Worm (Caenorhabditis elegans) whole organism, L4 larva: ENCODE results near the gene clc-9.

ENCODE experiments used
- D1046.2 ChIP-seq: fragments of 200-800 bp; sonication (Bioruptor generic); IDR thresholded peaks from 2 replicates; pipeline ENCODE4 v1.3.6; 2022; ENCODE audit warnings: missing genetic modification characterization, missing compliant biosample characterization
- F44E2.7 ChIP-seq: fragments of 200-800 bp; sonication (Bioruptor generic); IDR thresholded peaks from 2 replicates; pipeline ENCODE4 v2.1.2; 2022; ENCODE audit warnings: missing genetic modification characterization, missing compliant biosample characterization
- F49E8.2 ChIP-seq: sonication (generic microtip); optimal IDR thresholded peaks from 2 replicates; lab custom pipeline; 2016; ENCODE audit warnings: missing compliant biosample characterization, mild to moderate bottlenecking, missing genetic modification characterization, borderline replicate concordance
- Y105C5A.15 ChIP-seq: fragments of 200-800 bp; sonication (Bioruptor generic); IDR thresholded peaks from 2 replicates; pipeline ENCODE4 v1.3.6; 2022; ENCODE audit warnings: missing genetic modification characterization, missing compliant biosample characterization
- ZK337.2 ChIP-seq: fragments of 200-800 bp; sonication (Bioruptor generic); IDR thresholded peaks from 2 replicates; pipeline ENCODE4 v1.3.6; 2022; ENCODE audit warnings: missing genetic modification reagents, missing genetic modification characterization, missing compliant biosample characterization
- ceh-28 ChIP-seq: fragments of 150-350 bp; optimal IDR thresholded peaks from 2 replicates; lab custom pipeline; 2014; ENCODE audit warnings: missing biosample characterization, missing genetic modification reagents, missing genetic modification characterization
- ceh-44 ChIP-seq: fragments of 200-800 bp; sonication (Bioruptor generic); IDR thresholded peaks from 2 replicates; pipeline ENCODE4 v1.3.6; 2022; ENCODE audit warnings: missing genetic modification reagents, missing genetic modification characterization, missing compliant biosample characterization
- ceh-82 ChIP-seq: sonication (generic microtip); optimal IDR thresholded peaks from 2 replicates; lab custom pipeline; 2017; ENCODE audit warnings: missing biosample characterization, missing genetic modification characterization
- ctbp-1 ChIP-seq: fragments of 200-800 bp; sonication (Bioruptor generic); IDR thresholded peaks from 2 replicates; pipeline ENCODE4 v1.3.6; 2022; ENCODE audit warnings: missing genetic modification reagents, missing genetic modification characterization, missing compliant biosample characterization
- dmd-8 ChIP-seq: fragments of 200-800 bp; sonication (Bioruptor generic); IDR thresholded peaks from 2 replicates; pipeline ENCODE4 v1.3.6; 2022; ENCODE audit warnings: missing genetic modification characterization, missing compliant biosample characterization
- dpl-1 ChIP-seq: fragments of 150-350 bp; optimal IDR thresholded peaks from 2 replicates; lab custom pipeline; 2014; ENCODE audit warnings: missing biosample characterization, missing genetic modification reagents, missing genetic modification characterization
- dve-1 ChIP-seq: sonication (generic microtip); optimal IDR thresholded peaks from 2 replicates; lab custom pipeline; 2017; ENCODE audit warnings: antibody characterized with exemption, mild to moderate bottlenecking, missing genetic modification characterization, missing compliant biosample characterization; ENCODE audit not compliant: insufficient read depth
- fkh-10 ChIP-seq: fragments of 150-350 bp; optimal IDR thresholded peaks from 2 replicates; lab custom pipeline; 2014; ENCODE audit warnings: missing biosample characterization, missing genetic modification reagents, missing genetic modification characterization
- hif-1 ChIP-seq, 2 experiments: sonication (generic microtip); optimal IDR thresholded peaks; 2 replicates each; lab custom pipeline; 2016 to 2017; ENCODE audit warnings: missing compliant biosample characterization in 2 of 2, missing genetic modification characterization in 2 of 2, missing genetic modification reagents in 2 of 2, missing genotype in 2 of 2, mild to moderate bottlenecking in 1 of 2
- hlh-11 ChIP-seq: fragments of 200-800 bp; sonication (Bioruptor generic); optimal IDR thresholded peaks from 2 replicates; lab custom pipeline; 2018; ENCODE audit warnings: mild to moderate bottlenecking, missing genetic modification characterization, missing compliant biosample characterization
- hlh-30 ChIP-seq: sonication (generic microtip); optimal IDR thresholded peaks from 2 replicates; lab custom pipeline; 2017; ENCODE audit warnings: antibody characterized with exemption, mild to moderate bottlenecking, missing genetic modification characterization, missing compliant biosample characterization; ENCODE audit not compliant: insufficient read depth
- hmg-1.1 ChIP-seq: fragments of 200-800 bp; sonication (Bioruptor generic); IDR thresholded peaks from 2 replicates; pipeline ENCODE4 v1.3.6; 2022; ENCODE audit warnings: missing genetic modification reagents, missing genetic modification characterization, missing compliant biosample characterization
- jun-1 ChIP-seq: fragments of 150-350 bp; optimal IDR thresholded peaks from 2 replicates; lab custom pipeline; 2014; ENCODE audit warnings: missing biosample characterization, missing genetic modification reagents, missing genetic modification characterization
- lin-13 ChIP-seq: fragments of 150-350 bp; optimal IDR thresholded peaks from 2 replicates; lab custom pipeline; 2014; ENCODE audit warnings: missing biosample characterization, missing genetic modification reagents, missing genetic modification characterization
- lin-15B ChIP-seq: fragments of 150-350 bp; sonication (generic microtip); optimal IDR thresholded peaks from 3 replicates; lab custom pipeline; 2014; ENCODE audit warnings: missing biosample characterization, missing genetic modification characterization
- lin-38 ChIP-seq: fragments of 200-800 bp; sonication (Bioruptor generic); IDR thresholded peaks from 2 replicates; pipeline ENCODE4 v1.3.6; 2022; ENCODE audit warnings: missing genetic modification reagents, missing genetic modification characterization, missing compliant biosample characterization
- lin-39 ChIP-seq: fragments of 150-350 bp; optimal IDR thresholded peaks from 2 replicates; lab custom pipeline; 2014; ENCODE audit warnings: missing biosample characterization, missing genetic modification reagents, missing genetic modification characterization
- lsy-2 ChIP-seq, 2 experiments: fragments of 150-350 bp in 1 of 2; sonication (generic microtip) in 1 of 2; optimal IDR thresholded peaks; 2 replicates each; lab custom pipeline; 2014 to 2017; ENCODE audit warnings: missing biosample characterization in 2 of 2, missing genetic modification characterization in 2 of 2
- mep-1 ChIP-seq: fragments of 150-350 bp; sonication (generic microtip); optimal IDR thresholded peaks from 3 replicates; lab custom pipeline; 2014; ENCODE audit warnings: missing biosample characterization, missing genetic modification characterization
- mes-2 ChIP-seq: sonication (generic microtip); optimal IDR thresholded peaks from 2 replicates; lab custom pipeline; 2016; ENCODE audit warnings: missing genotype, mild to moderate bottlenecking, missing genetic modification characterization, missing compliant biosample characterization; ENCODE audit not compliant: poor library complexity, severe bottlenecking
- mxl-2 ChIP-seq: fragments of 200-800 bp; sonication (Bioruptor generic); conservative IDR thresholded peaks from 2 replicates; pipeline ENCODE4 v1.3.6; 2022; ENCODE audit warnings: missing genetic modification reagents, missing genetic modification characterization, missing compliant biosample characterization
- nhr-11 ChIP-seq: fragments of 150-350 bp; optimal IDR thresholded peaks from 2 replicates; lab custom pipeline; 2014; ENCODE audit warnings: missing biosample characterization, missing genetic modification characterization
- nhr-111 ChIP-seq: fragments of 200-800 bp; sonication (Bioruptor generic); optimal IDR thresholded peaks from 2 replicates; lab custom pipeline; 2018; ENCODE audit warnings: mild to moderate bottlenecking, missing genetic modification characterization, missing compliant biosample characterization
- nhr-28 ChIP-seq: fragments of 150-350 bp; optimal IDR thresholded peaks from 2 replicates; lab custom pipeline; 2014; ENCODE audit warnings: missing biosample characterization, missing genetic modification characterization
- nhr-6 ChIP-seq: fragments of 150-350 bp; optimal IDR thresholded peaks from 2 replicates; lab custom pipeline; 2014; ENCODE audit warnings: missing biosample characterization, missing genetic modification characterization
- pha-4 ChIP-seq, 2 experiments: fragments of 150-350 bp in 1 of 2; fragments of 200-800 bp in 1 of 2; sonication (Bioruptor generic) in 1 of 2; IDR thresholded peaks in 1 of 2; optimal IDR thresholded peaks in 1 of 2; 2 replicates each; pipeline versions ENCODE4 v1.3.6 to Lab custom; 2014 to 2022; ENCODE audit warnings: missing genetic modification characterization in 2 of 2, missing genetic modification reagents in 2 of 2, missing biosample characterization in 1 of 2, missing compliant biosample characterization in 1 of 2
- sdz-12 ChIP-seq: fragments of 200-800 bp; sonication (Bioruptor generic); optimal IDR thresholded peaks from 2 replicates; lab custom pipeline; 2018; ENCODE audit warnings: mild to moderate bottlenecking, missing genetic modification characterization, missing compliant biosample characterization
- set-16 ChIP-seq: fragments of 200-800 bp; sonication (Bioruptor generic); IDR thresholded peaks from 2 replicates; pipeline ENCODE4 v1.3.6; 2022; ENCODE audit warnings: missing genetic modification reagents, missing genetic modification characterization, missing compliant biosample characterization
- snpc-1.2 ChIP-seq: fragments of 200-800 bp; sonication (Bioruptor generic); IDR thresholded peaks from 2 replicates; pipeline ENCODE4 v1.3.6; 2022; ENCODE audit warnings: missing genetic modification reagents, missing genetic modification characterization, missing compliant biosample characterization
- spr-1 ChIP-seq: sonication (generic microtip); optimal IDR thresholded peaks from 2 replicates; lab custom pipeline; 2016; ENCODE audit warnings: mild to moderate bottlenecking, missing genetic modification characterization, missing compliant biosample characterization
- unc-130 ChIP-seq: sonication (generic microtip); optimal IDR thresholded peaks from 2 replicates; lab custom pipeline; 2016; ENCODE audit warnings: missing genetic modification reagents, missing genetic modification characterization, missing compliant biosample characterization
- unc-39 ChIP-seq: sonication (generic microtip); optimal IDR thresholded peaks from 2 replicates; lab custom pipeline; 2017; ENCODE audit warnings: missing biosample characterization, missing genetic modification characterization
- unc-62 ChIP-seq, 3 experiments: fragments of 150-350 bp in 1 of 3; sonication (generic microtip); optimal IDR thresholded peaks in 2 of 3; peaks in 1 of 3; 1 replicate in 1 of 3; 2 replicates in 2 of 3; lab custom pipeline; 2014 to 2017; ENCODE audit warnings: missing biosample characterization in 3 of 3, missing genetic modification characterization in 3 of 3, missing genetic modification reagents in 3 of 3, missing genotype in 1 of 3
- vab-7 ChIP-seq: fragments of 200-800 bp; sonication (Bioruptor generic); IDR thresholded peaks from 2 replicates; pipeline ENCODE4 v1.3.6; 2022; ENCODE audit warnings: missing genetic modification reagents, missing genetic modification characterization, missing compliant biosample characterization
- ztf-11 ChIP-seq: fragments of 150-350 bp; optimal IDR thresholded peaks from 2 replicates; lab custom pipeline; 2014; ENCODE audit warnings: missing biosample characterization, missing genetic modification characterization

The clc-9 gene

DNA sequence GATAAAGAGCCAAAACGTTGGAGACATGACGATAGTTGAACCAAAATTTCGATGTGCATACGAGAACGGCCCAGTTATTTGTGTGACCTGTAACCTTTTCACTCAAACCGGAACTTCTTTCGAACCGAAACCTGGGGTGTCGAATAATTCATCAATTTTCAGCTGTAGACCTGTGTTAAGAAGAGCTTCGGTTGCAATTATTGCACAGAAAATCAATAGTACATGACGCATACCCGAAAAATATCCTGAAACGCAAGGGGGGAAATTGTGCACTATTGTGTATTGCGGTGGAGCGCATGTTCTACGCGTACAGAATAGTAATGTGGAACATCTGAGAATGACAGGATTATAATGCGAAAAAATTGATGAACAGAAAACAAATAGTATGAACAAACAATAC, 3.0 kb upstream of the clc-9 start, which contains the start of gene pigk-1 (continued):
- no peak for TF ChIP-seq lin-39 (tag; lab: Kevin White, UChicago)
- no peak for TF ChIP-seq vab-7
- no peak for TF ChIP-seq ceh-82 (tag; lab: Kevin White, UChicago)
- TF ChIP-seq F49E8.2 (tag; lab: Kevin White, UChicago), result peak; percentile 58
- TF ChIP-seq fkh-10 (GFP tag; lab: Kevin White, UChicago), result no peak
- TF ChIP-seq mes-2 (tag; lab: Kevin White, UChicago), result no peak

- peak; percentile 46 for TF ChIP-seq dve-1 (tag; lab: Kevin White, UChicago)
- peak; percentile 17 for TF ChIP-seq nhr-28 (tag; lab: Kevin White, UChicago)
- peak; percentile 58 for TF ChIP-seq nhr-6
- peak; percentile 43 for TF ChIP-seq hlh-30 (tag; lab: Kevin White, UChicago)
- TF ChIP-seq pha-4 (GFP tag; IDR thresholded peaks at IDR 0.05; lab: Robert Waterston, UW), result no peak
- no peak for TF ChIP-seq pha-4 (tag; optimal IDR thresholded peaks at IDR 0.05; lab: Kevin White, UChicago)
- peak; percentile 47 for TF ChIP-seq mep-1 (tag; lab: Kevin White, UChicago)
- TF ChIP-seq lsy-2 (tag; optimal IDR thresholded peaks at IDR 0.05; lab: Kevin White, UChicago), result peak in 1 of 2 experiments; percentile 85
- TF ChIP-seq nhr-11 (tag; lab: Kevin White, UChicago), result peak; percentile 22
- TF ChIP-seq ZK337.2 (GFP tag; lab: Robert Waterston, UW), result no peak
- TF ChIP-seq hif-1 (tag; optimal IDR thresholded peaks at IDR 0.05; lab: Kevin White, UChicago), result peak in 1 of 2 experiments; percentile 25
- peak; percentile 32 for TF ChIP-seq hlh-11 (tag; lab: Kevin White, UChicago)
- no peak for TF ChIP-seq lin-13 (GFP tag; lab: Kevin White, UChicago)
- peak; percentile 82 for TF ChIP-seq dpl-1 (GFP tag; lab: Kevin White, UChicago)
- TF ChIP-seq hmg-1.1 (GFP tag; lab: Robert Waterston, UW), result 0 out of 2 replicates have a peak, but pooled peaks have one; percentile 55
- peak; percentile 63 for TF ChIP-seq mes-2 (tag; lab: Kevin White, UChicago)
- peak; percentile 51 for TF ChIP-seq lin-38 (GFP tag; lab: Robert Waterston, UW)
- no peak for TF ChIP-seq ztf-11
- peak in 1 of 2 experiments; percentile 87 for TF ChIP-seq unc-62 (GFP tag; optimal IDR thresholded peaks at IDR 0.05 in 1 of 2; lab: Kevin White, UChicago)
- no peak for TF ChIP-seq unc-62 (tag; optimal IDR thresholded peaks at IDR 0.05; lab: Kevin White, UChicago)
- no peak for TF ChIP-seq unc-39 (tag; lab: Kevin White, UChicago)
- no peak for TF ChIP-seq unc-130 (GFP tag; lab: Kevin White, UChicago)
- TF ChIP-seq snpc-1.2 (GFP tag; lab: Robert Waterston, UW), result peak; percentile 50; the same call in 1 of the 2 replicates
Observed at ce11 chrIV:11110995-11111619, 1.6 kb upstream of the clc-9 start, which contains the start of gene rps-5. Gene rps-5 (minus strand): TSS chrIV:11111045.

- no peak for TF ChIP-seq lsy-2 (tag; optimal IDR thresholded peaks at IDR 0.05; lab: Kevin White, UChicago)
- TF ChIP-seq hlh-30 (tag; lab: Kevin White, UChicago), result peak; percentile 36
- TF ChIP-seq, all 104 proteins: peak for 1
Observed at ce11 chrIV:11111898-11112297, 843 bp upstream of the clc-9 start.

DNA sequence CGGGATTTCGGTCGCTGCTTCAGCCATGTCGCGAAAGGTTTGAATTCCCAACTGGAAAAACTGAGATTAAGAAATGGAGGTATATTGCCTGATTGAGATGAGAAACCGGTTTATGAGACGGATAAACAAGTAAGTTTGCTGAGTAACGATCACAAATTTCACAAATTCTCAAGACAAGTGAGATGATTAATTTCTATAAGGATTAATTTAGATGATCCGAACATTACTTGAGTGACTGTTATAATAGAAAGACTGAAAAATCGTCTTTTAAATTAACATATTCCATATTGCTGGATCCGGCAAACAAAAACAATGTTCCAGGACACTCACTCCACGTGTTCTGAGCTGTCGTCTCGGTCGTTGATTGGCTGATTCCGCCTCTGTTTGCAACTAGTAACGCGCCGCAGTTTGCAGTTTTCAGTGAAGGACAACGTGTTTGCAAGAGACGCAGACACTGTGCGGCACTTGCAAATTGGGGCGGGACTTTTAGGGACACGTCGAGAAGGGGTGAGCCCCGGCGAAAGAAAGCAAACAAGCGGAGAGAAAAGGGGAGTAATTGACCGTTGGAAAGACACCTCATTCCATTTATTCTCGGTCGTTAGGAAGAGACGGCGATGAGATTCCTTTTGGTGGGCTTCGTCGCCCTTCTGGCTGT, 6.2 kb downstream of the clc-9 start, which contains the start of the genes imp-2 and enpl-1:
Gene imp-2 (minus strand): TSS at position 51 of the 655 bp plus-strand sequence.
Gene enpl-1 (plus strand): TSS at position 462 of the 655 bp plus-strand sequence.
- peak; percentile 59 for TF ChIP-seq spr-1 (tag; lab: Kevin White, UChicago)
- no peak for TF ChIP-seq mxl-2 (GFP tag; lab: Robert Waterston, UW)
- no peak for TF ChIP-seq Y105C5A.15
- TF ChIP-seq nhr-111, result no peak
- TF ChIP-seq snpc-1.2 (GFP tag; lab: Robert Waterston, UW), result no peak
- no peak for TF ChIP-seq ceh-44 (GFP tag; lab: Robert Waterston, UW)
- peak; percentile 85 to 96 for TF ChIP-seq lsy-2 (tag; optimal IDR thresholded peaks at IDR 0.05; lab: Kevin White, UChicago)
- TF ChIP-seq sdz-12, result no peak
- peak; percentile 67 for TF ChIP-seq set-16 (GFP tag; lab: Robert Waterston, UW)
- TF ChIP-seq ceh-28 (tag; lab: Kevin White, UChicago), result no peak
- peak; percentile 89 for TF ChIP-seq pha-4 (GFP tag; IDR thresholded peaks at IDR 0.05; lab: Robert Waterston, UW)
- TF ChIP-seq pha-4 (tag; optimal IDR thresholded peaks at IDR 0.05; lab: Kevin White, UChicago), result peak; percentile 33
- peak; percentile 73 for TF ChIP-seq nhr-28 (tag; lab: Kevin White, UChicago)
- TF ChIP-seq ctbp-1 (GFP tag; lab: Robert Waterston, UW), result peak; percentile 82
- TF ChIP-seq D1046.2 (GFP tag; lab: Robert Waterston, UW), result no peak
- no peak for TF ChIP-seq lin-39 (tag; lab: Kevin White, UChicago)
- 0 out of 2 replicates have a peak, but pooled peaks have one; percentile 53 for TF ChIP-seq dmd-8
- TF ChIP-seq lin-15B (tag; lab: Kevin White, UChicago), result no peak
- no peak for TF ChIP-seq F44E2.7 (GFP tag; lab: Robert Waterston, UW)
- peak; percentile 71 for TF ChIP-seq jun-1 (tag; lab: Kevin White, UChicago)
